Worm (Caenorhabditis elegans) whole organism, mixed stage, embryonic: ENCODE measurements around the gene npr-32.

ENCODE experiments used
- elt-3 ChIP-seq: fragments of 150-350 bp; optimal IDR thresholded peaks from 2 replicates; lab custom pipeline; 2014; ENCODE audit warnings: missing biosample characterization, missing genetic modification characterization
- ham-2 ChIP-seq: fragments of 200-800 bp; sonication (Bioruptor generic); optimal IDR thresholded peaks from 2 replicates; lab custom pipeline; 2018; ENCODE audit warnings: mild to moderate bottlenecking, missing genetic modification characterization, missing compliant biosample characterization
- hlh-1 ChIP-seq: fragments of 150-350 bp; optimal IDR thresholded peaks from 2 replicates; lab custom pipeline; 2014; ENCODE audit warnings: missing biosample characterization, missing genetic modification reagents, missing genetic modification characterization
- lin-13 ChIP-seq: fragments of 150-350 bp; optimal IDR thresholded peaks from 2 replicates; lab custom pipeline; 2014; ENCODE audit warnings: missing biosample characterization, missing genetic modification characterization
- lin-32 ChIP-seq: fragments of 200-800 bp; sonication (Bioruptor generic); optimal IDR thresholded peaks from 2 replicates; lab custom pipeline; 2018; ENCODE audit warnings: mild to moderate bottlenecking, missing genetic modification characterization, missing compliant biosample characterization
- nhr-12 ChIP-seq: fragments of 150-350 bp; optimal IDR thresholded peaks from 2 replicates; lab custom pipeline; 2014; ENCODE audit warnings: missing biosample characterization, missing genetic modification characterization
- nhr-28 ChIP-seq: fragments of 150-350 bp; optimal IDR thresholded peaks from 2 replicates; lab custom pipeline; 2014; ENCODE audit warnings: missing biosample characterization, missing genetic modification characterization
- pha-4 ChIP-seq: fragments of 150-350 bp; optimal IDR thresholded peaks from 2 replicates; lab custom pipeline; 2018; ENCODE audit warnings: missing biosample characterization, missing genetic modification reagents, missing genetic modification characterization
- snpc-4 ChIP-seq: fragments of 150-350 bp; optimal IDR thresholded peaks from 2 replicates; lab custom pipeline; 2014; ENCODE audit warnings: missing biosample characterization, missing genetic modification characterization
- unc-39 ChIP-seq: fragments of 150-350 bp; optimal IDR thresholded peaks from 2 replicates; lab custom pipeline; 2014; ENCODE audit warnings: missing biosample characterization, missing genetic modification characterization
- unc-62 ChIP-seq: fragments of 150-350 bp; optimal IDR thresholded peaks from 2 replicates; lab custom pipeline; 2014; ENCODE audit warnings: missing biosample characterization, missing genetic modification reagents, missing genetic modification characterization
- ztf-11 ChIP-seq: fragments of 150-350 bp; optimal IDR thresholded peaks from 2 replicates; lab custom pipeline; 2014; ENCODE audit warnings: missing biosample characterization, missing genetic modification characterization

DNA sequence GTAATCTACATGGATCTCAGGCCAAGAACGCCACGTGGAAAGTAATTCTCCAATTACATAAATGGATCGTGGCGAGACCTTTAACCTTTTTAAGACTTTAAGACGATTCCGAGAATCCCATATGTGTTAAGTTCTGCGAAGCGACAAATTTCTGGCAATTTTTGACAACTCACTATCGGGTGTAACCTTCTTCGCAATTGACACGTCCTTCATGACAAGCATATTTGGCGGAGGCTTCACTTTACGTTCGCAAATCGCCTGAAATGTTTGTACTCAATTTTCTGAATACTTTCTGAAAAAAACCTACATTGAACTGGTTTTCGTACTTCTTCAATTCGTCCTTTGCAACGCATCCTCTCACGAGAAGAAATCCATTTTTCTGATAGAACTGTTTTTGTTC lies 28.0 kb upstream of the npr-32 start:
- TF ChIP-seq lin-32 (GFP tag; lab: Kevin White, UChicago) (no peak), unc-39 (no peak), nhr-28 (tag; lab: Kevin White, UChicago) (no peak), snpc-4 (tag; lab: Kevin White, UChicago) (no peak), nhr-12 (tag; lab: Kevin White, UChicago) (no peak), elt-3 (no peak), ham-2 (GFP tag; lab: Kevin White, UChicago) (no peak), unc-62 (no peak), pha-4 (no peak), hlh-1 (tag; lab: Kevin White, UChicago) (no peak), lin-13 (tag; lab: Kevin White, UChicago) (no peak), ztf-11 (no peak)
